Worm (Caenorhabditis elegans): Measurements from ENCODE around the gene srd-48.

srd-48 gene

DNA sequence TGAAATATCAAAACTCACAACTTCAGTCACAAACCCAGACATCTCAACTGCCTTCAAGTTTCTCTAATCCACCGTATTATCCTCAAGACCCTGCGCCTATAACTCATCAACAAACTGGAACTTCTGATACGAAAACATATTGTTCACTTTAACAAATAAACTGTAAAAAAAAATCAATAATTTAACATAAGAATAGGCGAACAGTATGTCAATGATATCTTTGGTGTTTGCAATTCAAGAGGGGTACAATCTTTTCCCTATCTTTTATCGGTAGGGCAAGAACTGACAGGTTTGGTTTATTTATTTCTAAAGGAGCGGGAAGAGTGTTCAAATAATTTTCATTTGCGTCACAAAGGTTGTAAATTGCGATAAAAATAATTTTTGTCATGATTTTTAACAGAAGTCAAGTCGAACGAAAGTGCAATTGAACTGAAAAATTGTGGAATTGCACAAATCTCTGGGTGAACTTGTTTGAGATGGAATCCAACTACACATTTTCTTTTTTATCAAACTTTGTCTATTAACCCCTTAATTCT, 27.1 kb downstream of the srd-48 start (continued):
- TF ChIP-seq nhr-179 (tag; optimal IDR thresholded peaks at IDR 0.05), result peak; percentile 81
- no peak for TF ChIP-seq F49E8.2 (tag; optimal IDR thresholded peaks at IDR 0.05; ENCODE audit: insufficient read depth)
- peak; percentile 99 for TF ChIP-seq ZK185.1 (tag; optimal IDR thresholded peaks at IDR 0.05; ENCODE audit: poor library complexity, severe bottlenecking)
- no peak for TF ChIP-seq F55B11.4 (tag; optimal IDR thresholded peaks at IDR 0.05; ENCODE audit: borderline replicate concordance, insufficient read depth)
- TF ChIP-seq tbx-9 (tag; optimal IDR thresholded peaks at IDR 0.05; ENCODE audit: borderline replicate concordance), result no peak
- no peak for TF ChIP-seq mes-4 (tag; optimal IDR thresholded peaks at IDR 0.05)
- TF ChIP-seq F33H1.4 (GFP tag; IDR thresholded peaks at IDR 0.05), result no peak
- peak; percentile 89 for TF ChIP-seq chd-7 (tag; optimal IDR thresholded peaks at IDR 0.05)
- TF ChIP-seq lsl-1 (GFP tag; optimal IDR thresholded peaks at IDR 0.05), result no peak
- no peak for TF ChIP-seq madf-6 (GFP tag; IDR thresholded peaks at IDR 0.05)
- no peak for TF ChIP-seq T26A5.8 (tag; optimal IDR thresholded peaks at IDR 0.05)
- no peak for TF ChIP-seq ama-1 (optimal IDR thresholded peaks at IDR 0.05)
- peak in 1 of 2 experiments; percentile 73 for TF ChIP-seq ama-1 (GFP tag; optimal IDR thresholded peaks at IDR 0.05)
- peak; percentile 95 for TF ChIP-seq nfyb-1 (GFP tag; IDR thresholded peaks at IDR 0.05)
- peak; percentile 66 for TF ChIP-seq die-1 (tag; optimal IDR thresholded peaks at IDR 0.05)
- TF ChIP-seq aptf-3 (GFP tag; IDR thresholded peaks at IDR 0.05), result no peak
- no peak for TF ChIP-seq Y79H2A.3 (GFP tag; conservative IDR thresholded peaks at IDR 0.05)
- TF ChIP-seq F10E7.11 (tag; optimal IDR thresholded peaks at IDR 0.05), result peak; percentile 91
- peak; percentile 97 for TF ChIP-seq pha-4 (tag; optimal IDR thresholded peaks at IDR 0.05)
- no peak for TF ChIP-seq nfya-2 (GFP tag; IDR thresholded peaks at IDR 0.05)
- peak; percentile 88; the same call in 1 of the 2 replicates for TF ChIP-seq egl-18 (GFP tag; IDR thresholded peaks at IDR 0.05)
- TF ChIP-seq ztf-6 (GFP tag; IDR thresholded peaks at IDR 0.05), result 0 out of 2 replicates have a peak, but pooled peaks have one; percentile 62
- no peak for TF ChIP-seq nfya-1 (tag; optimal IDR thresholded peaks at IDR 0.05; ENCODE audit: borderline replicate concordance, insufficient read depth)
- no peak for TF ChIP-seq ztf-25 (GFP tag; IDR thresholded peaks at IDR 0.05)
- TF ChIP-seq mcd-1 (GFP tag; IDR thresholded peaks at IDR 0.05), result peak; percentile 82
- peak; percentile 23 for TF ChIP-seq zim-3 (tag; optimal IDR thresholded peaks at IDR 0.05)
- TF ChIP-seq cebp-2 (GFP tag; IDR thresholded peaks at IDR 0.05), result peak; percentile 93; the same call in 1 of the 2 replicates
- TF ChIP-seq tbp1 (GFP tag; optimal IDR thresholded peaks at IDR 0.05), result peak; percentile 80
- peak; percentile 36 for TF ChIP-seq snpc-3.4 (tag; optimal IDR thresholded peaks at IDR 0.05)
- peak; percentile 99 for TF ChIP-seq repo-1 (tag; optimal IDR thresholded peaks at IDR 0.05)
- TF ChIP-seq hsf-1 (GFP tag; IDR thresholded peaks at IDR 0.05), result 0 out of 2 replicates have a peak, but pooled peaks have one; percentile 20
- TF ChIP-seq K11D2.4 (GFP tag; IDR thresholded peaks at IDR 0.05), result peak; percentile 98
- TF ChIP-seq F23B12.7 (tag; optimal IDR thresholded peaks at IDR 0.05; ENCODE audit: insufficient read depth), result peak; percentile 97
- TF ChIP-seq Y53F4B.3 (GFP tag; IDR thresholded peaks at IDR 0.05), result no peak
- peak; percentile 98 for TF ChIP-seq ceh-27 (GFP tag; optimal IDR thresholded peaks at IDR 0.05)
- no peak for TF ChIP-seq him-1 (tag; optimal IDR thresholded peaks at IDR 0.05)
- TF ChIP-seq lin-26 (GFP tag; IDR thresholded peaks at IDR 0.05), result peak; percentile 73
- peak; percentile 81 for TF ChIP-seq mel-28 (tag; optimal IDR thresholded peaks at IDR 0.05; ENCODE audit: borderline replicate concordance)
- TF ChIP-seq B0261.1 (tag; optimal IDR thresholded peaks at IDR 0.05), result peak; percentile 62
- peak; percentile 80 for TF ChIP-seq nhr-27 (tag; optimal IDR thresholded peaks at IDR 0.05)
- TF ChIP-seq egl-44 (GFP tag; IDR thresholded peaks at IDR 0.05), result peak; percentile 87
- TF ChIP-seq Y95B8A.8 (GFP tag; IDR thresholded peaks at IDR 0.05), result no peak
- TF ChIP-seq unc-130 (GFP tag; optimal IDR thresholded peaks at IDR 0.05), result peak; percentile 33
- TF ChIP-seq zfh-2 (GFP tag; conservative IDR thresholded peaks at IDR 0.05), result no peak
- peak; percentile 100 for TF ChIP-seq lin-40 (tag; optimal IDR thresholded peaks at IDR 0.05)
- TF ChIP-seq F57C9.4 (tag; optimal IDR thresholded peaks at IDR 0.05), result peak; percentile 71
- peak in 2 of 3 experiments; percentile 86 to 98 for TF ChIP-seq lin-35 (GFP tag; optimal IDR thresholded peaks at IDR 0.05)
- TF ChIP-seq madf-8 (GFP tag; conservative IDR thresholded peaks at IDR 0.05), result no peak

Data from whole organism, young adult.